Worm (Caenorhabditis elegans): ENCODE results near the gene trk-1.

The trk-1 gene

DNA sequence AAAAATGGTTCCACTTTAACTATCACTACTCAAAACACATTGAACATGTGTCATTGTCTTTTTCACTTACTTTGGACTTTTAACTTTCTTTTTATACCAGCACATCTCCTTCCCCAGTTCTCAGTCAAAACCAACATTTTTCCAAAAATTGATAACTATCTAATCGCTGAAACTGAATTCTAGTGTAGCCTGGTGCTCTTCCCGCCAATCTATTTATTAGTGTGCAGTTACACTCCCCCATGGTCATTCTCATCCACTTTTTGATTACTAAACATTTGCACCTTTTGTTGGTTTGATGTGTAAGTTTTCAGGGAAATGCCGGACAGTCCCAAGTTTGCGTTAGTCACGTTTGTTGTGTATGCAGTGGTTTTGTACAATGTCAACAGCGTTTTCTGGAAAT lies 16.5 kb downstream of the trk-1 start:
- TF ChIP-seq sptf-1 (tag; optimal IDR thresholded peaks at IDR 0.05): no peak
- TF ChIP-seq elt-2 (tag; optimal IDR thresholded peaks at IDR 0.05): peak; percentile 34
- no peak for TF ChIP-seq vab-15 (tag; optimal IDR thresholded peaks at IDR 0.05)
- TF ChIP-seq hpl-2 (GFP tag; optimal IDR thresholded peaks at IDR 0.05): no peak
- peak in 1 of 2 experiments; percentile 5 for TF ChIP-seq lin-35 (GFP tag; optimal IDR thresholded peaks at IDR 0.05)
- TF ChIP-seq egl-13 (tag; optimal IDR thresholded peaks at IDR 0.05): no peak

DNA sequence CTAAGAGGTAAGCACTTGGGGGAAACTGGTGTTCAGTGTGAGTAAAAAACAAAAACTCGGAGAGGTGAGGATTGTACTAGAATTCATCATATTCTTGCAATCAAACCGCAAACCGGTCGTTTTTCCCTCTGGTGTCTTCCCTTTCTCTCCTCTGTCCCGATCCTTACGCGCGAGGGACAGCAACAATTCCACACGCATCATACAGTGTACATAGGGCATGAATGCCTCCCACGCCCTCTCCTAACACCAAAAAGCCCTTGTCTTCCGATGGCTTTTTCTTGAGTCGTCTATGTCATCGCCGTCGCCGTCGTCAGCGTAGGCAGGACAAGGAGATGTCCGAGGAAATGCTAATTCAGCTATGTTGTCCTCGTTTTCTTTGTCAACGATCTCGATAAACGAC lies 17.3 kb downstream of the trk-1 start:
- no peak for TF ChIP-seq F16B12.6 (tag; optimal IDR thresholded peaks at IDR 0.05)
- no peak for TF ChIP-seq lin-39 (tag; optimal IDR thresholded peaks at IDR 0.05)
- TF ChIP-seq blmp-1 (tag; optimal IDR thresholded peaks at IDR 0.05): peak; percentile 56
- no peak for TF ChIP-seq mef-2 (tag; optimal IDR thresholded peaks at IDR 0.05)
- no peak for TF ChIP-seq ceh-82 (tag; optimal IDR thresholded peaks at IDR 0.05)
- TF ChIP-seq zip-4 (GFP tag; optimal IDR thresholded peaks at IDR 0.05): no peak
- TF ChIP-seq unc-86 (tag; optimal IDR thresholded peaks at IDR 0.05): no peak

DNA sequence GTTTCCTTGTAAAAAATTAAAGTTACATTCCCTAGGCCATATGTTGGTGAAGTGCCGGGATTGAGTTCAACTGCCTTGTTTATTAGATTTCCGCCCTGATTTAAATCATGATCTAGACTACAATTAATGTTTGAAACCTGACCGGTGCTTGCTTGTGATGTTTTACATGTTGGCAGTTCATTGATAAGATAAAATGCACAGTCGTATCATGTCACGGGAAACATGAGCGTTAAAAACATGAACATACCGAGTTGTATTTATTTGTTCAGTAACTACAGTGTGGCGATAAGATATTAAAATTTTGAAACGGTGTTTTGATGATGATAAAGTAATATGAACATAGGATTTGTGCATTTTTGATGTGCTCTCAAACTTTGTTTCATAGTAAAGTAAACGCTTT lies 18.4 kb downstream of the trk-1 start:
- TF ChIP-seq nhr-71 (tag; optimal IDR thresholded peaks at IDR 0.05): peak; percentile 14
- TF ChIP-seq tbx-2 (tag; optimal IDR thresholded peaks at IDR 0.05): no peak
- TF ChIP-seq aly-2 (tag; optimal IDR thresholded peaks at IDR 0.05): no peak
- no peak for TF ChIP-seq lin-13 (GFP tag; optimal IDR thresholded peaks at IDR 0.05)
- peak; percentile 96 for TF ChIP-seq elt-2 (tag; optimal IDR thresholded peaks at IDR 0.05)
- peak in 1 of 2 experiments; percentile 52 for TF ChIP-seq lin-35 (GFP tag; optimal IDR thresholded peaks at IDR 0.05)
- TF ChIP-seq nhr-90 (tag; optimal IDR thresholded peaks at IDR 0.05; ENCODE audit: poor library complexity): peak; percentile 11
- TF ChIP-seq nhr-20 (tag; optimal IDR thresholded peaks at IDR 0.05): peak; percentile 66

DNA sequence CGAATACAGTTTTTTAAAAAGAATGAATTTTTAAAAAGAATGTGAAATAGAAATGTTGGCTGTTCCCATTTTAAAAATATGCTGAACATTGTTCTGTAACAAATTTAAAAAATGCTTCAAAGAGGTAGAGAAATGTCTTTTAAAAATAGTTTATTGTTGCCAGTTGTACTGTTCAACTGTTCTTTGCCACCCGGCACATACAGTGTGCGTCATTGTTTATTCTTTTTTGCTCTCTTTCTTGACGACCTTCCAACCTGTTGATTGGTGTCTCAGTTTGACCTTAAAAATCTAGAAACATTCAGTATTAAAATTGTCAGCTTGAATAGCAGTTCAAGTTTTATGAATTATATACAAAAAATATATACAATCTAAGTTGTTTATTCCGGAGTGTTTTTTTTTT lies 19.1 kb downstream of the trk-1 start:
- TF ChIP-seq efl-1 (optimal IDR thresholded peaks at IDR 0.05): no peak
- peak in 1 of 2 experiments; percentile 88 for TF ChIP-seq efl-1 (GFP tag; optimal IDR thresholded peaks at IDR 0.05 in 1 of 2)
- no peak for TF ChIP-seq unc-86 (tag; optimal IDR thresholded peaks at IDR 0.05)

DNA sequence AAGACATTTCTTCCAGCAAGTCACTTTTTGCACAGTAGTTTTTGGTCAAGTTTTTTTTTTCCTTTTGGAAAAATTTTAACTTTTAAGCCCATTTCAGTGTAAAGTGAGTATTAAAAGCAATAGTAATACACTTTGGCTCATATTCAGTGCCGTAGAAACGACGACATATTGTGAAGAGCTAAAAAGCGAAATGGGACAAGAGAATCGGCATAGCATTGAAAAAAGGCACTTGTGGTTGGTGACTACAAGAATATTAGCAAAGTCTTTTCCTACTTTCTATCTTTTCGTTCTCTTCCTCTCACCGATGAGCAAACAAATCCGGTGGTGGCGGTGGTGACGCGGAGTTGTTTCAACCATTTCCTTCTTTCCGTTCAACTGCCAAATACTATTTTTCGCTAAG lies 19.9 kb downstream of the trk-1 start, which contains the start of gene acs-22:
TSS of gene acs-22 (plus strand) at position 301 of the 400 bp plus-strand sequence.
- TF ChIP-seq vab-15 (tag; optimal IDR thresholded peaks at IDR 0.05): no peak
- no peak for TF ChIP-seq ceh-82 (tag; optimal IDR thresholded peaks at IDR 0.05)
- TF ChIP-seq pax-3 (tag; optimal IDR thresholded peaks at IDR 0.05): no peak
- TF ChIP-seq sptf-1 (tag; optimal IDR thresholded peaks at IDR 0.05): no peak
- TF ChIP-seq F16B12.6 (tag; optimal IDR thresholded peaks at IDR 0.05): no peak
- no peak for TF ChIP-seq egl-27 (tag; optimal IDR thresholded peaks at IDR 0.05)
- TF ChIP-seq nhr-20 (tag; optimal IDR thresholded peaks at IDR 0.05): no peak
- TF ChIP-seq ztf-11 (tag; optimal IDR thresholded peaks at IDR 0.05): no peak
- TF ChIP-seq nhr-28 (tag; optimal IDR thresholded peaks at IDR 0.05): no peak
- no peak for TF ChIP-seq C34B4.2 (tag; optimal IDR thresholded peaks at IDR 0.05)
- TF ChIP-seq Y116A8C.19 (tag; optimal IDR thresholded peaks at IDR 0.05; ENCODE audit: borderline replicate concordance): no peak
- no peak for TF ChIP-seq unc-30 (tag; optimal IDR thresholded peaks at IDR 0.05)
- no peak for TF ChIP-seq dsc-1 (tag; optimal IDR thresholded peaks at IDR 0.05)

DNA sequence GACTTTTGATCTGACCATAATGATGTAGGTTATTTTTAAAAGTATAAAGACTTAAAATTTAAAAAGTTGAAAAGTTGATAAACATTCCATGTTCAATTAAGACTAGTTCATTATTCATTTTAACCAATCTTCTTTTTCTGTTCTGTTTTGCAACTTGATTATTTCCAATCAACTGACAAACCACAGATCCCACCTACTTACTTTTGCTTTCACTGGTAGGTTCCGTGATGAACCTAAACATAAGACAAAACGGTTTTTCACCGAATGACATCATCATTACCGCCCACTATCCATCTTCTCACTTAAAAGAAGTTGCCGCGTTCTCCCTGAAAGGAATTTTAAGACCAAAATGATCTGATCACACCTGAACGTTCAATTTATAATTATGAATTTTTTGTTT lies 21.1 kb downstream of the trk-1 start:
- TF ChIP-seq ceh-88 (GFP tag; IDR thresholded peaks at IDR 0.05) (no peak), nhr-85 (tag) (peak; percentile 43), blmp-1 (tag; optimal IDR thresholded peaks at IDR 0.05) (peak; percentile 92)

DNA sequence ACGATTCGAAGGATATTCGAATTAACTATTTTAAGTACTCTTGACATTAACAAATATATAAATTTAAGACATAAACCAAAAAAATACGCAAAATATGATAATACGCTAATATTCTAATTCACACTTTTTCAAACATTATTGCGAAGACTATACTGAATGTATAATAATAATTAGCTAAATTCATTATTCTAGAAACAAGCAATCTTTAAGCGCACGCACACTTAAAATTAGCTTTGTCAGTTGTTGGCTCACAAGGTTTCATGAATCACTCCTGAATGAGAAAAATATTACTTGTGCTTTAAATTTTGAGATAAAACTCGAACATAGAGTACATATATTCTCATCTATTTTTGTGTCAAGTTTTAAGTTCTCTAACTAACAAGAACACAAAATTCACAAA lies 23.9 kb downstream of the trk-1 start:
- TF ChIP-seq lin-14 (GFP tag; optimal IDR thresholded peaks at IDR 0.05) (peak; percentile 8), ceh-8 (GFP tag; optimal IDR thresholded peaks at IDR 0.05) (peak; percentile 68), tlp-1 (tag; optimal IDR thresholded peaks at IDR 0.05) (no peak), nhr-19 (GFP tag; conservative IDR thresholded peaks at IDR 0.05) (no peak)

Measured in whole organism, L1 larva.